Worm (Caenorhabditis elegans): ENCODE results near the gene fbxa-51.

The fbxa-51 gene

DNA sequence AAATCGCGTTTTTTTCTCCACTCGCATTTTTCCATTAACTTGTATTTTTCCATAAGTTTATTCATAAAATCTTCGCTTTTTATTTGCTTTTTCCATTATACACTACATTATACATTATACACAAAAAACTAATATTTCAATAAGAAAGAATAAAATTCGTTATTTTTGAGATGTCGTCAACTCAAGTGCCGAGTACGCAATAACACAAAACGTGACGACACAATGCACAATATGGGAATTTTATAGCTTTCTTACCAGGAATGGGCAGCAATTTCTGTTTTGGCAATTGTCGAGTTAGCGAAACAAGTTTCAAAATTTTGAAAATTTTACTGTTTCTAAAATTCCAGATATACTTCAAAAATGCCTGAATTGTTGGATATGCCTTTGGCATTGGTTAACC is 9.9 kb upstream of the fbxa-51 start, which contains the start of gene fbxa-10:
Gene fbxa-10 (plus strand): TSS at position 207 of the 400 bp plus-strand sequence.
- TF ChIP-seq nhr-28 (tag; optimal IDR thresholded peaks at IDR 0.05) (no peak), egl-5 (tag; optimal IDR thresholded peaks at IDR 0.05) (peak; percentile 2), skn-1 (tag; optimal IDR thresholded peaks at IDR 0.05) (no peak), ama-1 (optimal IDR thresholded peaks at IDR 0.05) (no peak), nhr-77 (tag; optimal IDR thresholded peaks at IDR 0.05) (no peak), R02D3.7 (tag; optimal IDR thresholded peaks at IDR 0.05) (no peak), hmg-11 (tag; optimal IDR thresholded peaks at IDR 0.05) (peak; percentile 59), pha-4 (tag; optimal IDR thresholded peaks at IDR 0.05) (peak; percentile 30), nhr-12 (tag; optimal IDR thresholded peaks at IDR 0.05) (no peak), mdl-1 (tag; optimal IDR thresholded peaks at IDR 0.05) (no peak)

DNA sequence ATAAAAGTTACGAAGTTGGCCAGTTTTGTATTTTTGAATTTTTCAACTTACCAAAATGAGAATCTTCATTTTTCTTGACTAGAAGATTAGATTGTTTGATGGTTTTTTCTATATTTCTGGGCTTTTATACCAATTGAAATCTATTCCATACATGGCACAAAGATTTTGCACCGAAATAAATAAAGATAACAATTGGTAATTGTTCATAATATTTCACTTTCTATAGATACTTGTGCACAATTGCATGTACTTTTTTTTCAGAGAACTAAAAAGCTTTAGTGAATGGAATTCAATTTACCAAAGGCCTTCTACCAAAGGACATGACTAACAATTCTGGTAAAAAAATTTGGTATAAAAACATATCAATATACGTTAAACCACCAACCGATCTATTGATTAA is 7.5 kb upstream of the fbxa-51 start, which contains the start of the genes T12B5.15 and T12B5.14:
Gene T12B5.15 (minus strand): TSS at position 101 of the 400 bp plus-strand sequence.
Gene T12B5.14 (plus strand): TSS at position 321 of the 400 bp plus-strand sequence.
- no peak for TF ChIP-seq ztf-4 (tag; optimal IDR thresholded peaks at IDR 0.05)
- TF ChIP-seq unc-62 (GFP tag; optimal IDR thresholded peaks at IDR 0.05), result no peak
- no peak for TF ChIP-seq lsy-12 (tag; optimal IDR thresholded peaks at IDR 0.05)
- TF ChIP-seq nhr-76 (tag; optimal IDR thresholded peaks at IDR 0.05), result no peak
- no peak for TF ChIP-seq nhr-28 (tag; optimal IDR thresholded peaks at IDR 0.05)
- no peak for TF ChIP-seq aly-2 (tag; optimal IDR thresholded peaks at IDR 0.05)
- TF ChIP-seq mdl-1 (tag; optimal IDR thresholded peaks at IDR 0.05), result no peak
- no peak for TF ChIP-seq mml-1 (tag; optimal IDR thresholded peaks at IDR 0.05)
- no peak for TF ChIP-seq egl-27 (tag; optimal IDR thresholded peaks at IDR 0.05)
- TF ChIP-seq elt-2 (tag; optimal IDR thresholded peaks at IDR 0.05), result no peak
- TF ChIP-seq ama-1 (optimal IDR thresholded peaks at IDR 0.05), result no peak
- TF ChIP-seq sea-2 (GFP tag; optimal IDR thresholded peaks at IDR 0.05), result no peak
- no peak for TF ChIP-seq skn-1 (tag; optimal IDR thresholded peaks at IDR 0.05)
- no peak for TF ChIP-seq nhr-12 (tag; optimal IDR thresholded peaks at IDR 0.05)
- no peak for TF ChIP-seq fos-1 (tag; optimal IDR thresholded peaks at IDR 0.05)
- no peak for TF ChIP-seq ceh-82 (tag; optimal IDR thresholded peaks at IDR 0.05)
- no peak for TF ChIP-seq daf-12 (tag; optimal IDR thresholded peaks at IDR 0.05)
- no peak for TF ChIP-seq ceh-9 (tag; optimal IDR thresholded peaks at IDR 0.05)
- no peak for TF ChIP-seq fkh-10 (GFP tag; optimal IDR thresholded peaks at IDR 0.05)

DNA sequence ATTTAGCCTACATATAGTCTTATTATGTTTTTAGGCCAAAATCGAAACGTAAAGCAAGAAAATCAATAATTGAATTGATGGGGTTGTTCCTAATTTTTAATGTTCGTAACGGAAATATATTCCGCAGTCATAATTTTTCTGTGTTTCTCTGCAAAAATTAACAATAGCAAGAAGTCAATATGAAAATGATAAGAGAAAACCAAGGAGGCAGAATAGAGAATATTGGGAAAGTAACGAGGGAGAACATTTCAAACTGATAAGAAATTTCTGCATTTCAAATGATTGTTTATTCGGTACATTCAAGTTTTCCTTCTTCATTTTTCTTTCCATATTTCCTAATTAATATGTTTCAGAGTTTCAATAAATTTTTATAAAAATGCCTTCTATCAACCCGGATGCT is 6.1 kb upstream of the fbxa-51 start, which contains the start of gene fbxa-54:
Gene fbxa-54 (plus strand): TSS at position 354 of the 400 bp plus-strand sequence.
- TF ChIP-seq pha-4 (tag; optimal IDR thresholded peaks at IDR 0.05) (peak; percentile 66), nhr-23 (tag; optimal IDR thresholded peaks at IDR 0.05) (no peak), elt-2 (tag; optimal IDR thresholded peaks at IDR 0.05) (peak; percentile 70)

DNA sequence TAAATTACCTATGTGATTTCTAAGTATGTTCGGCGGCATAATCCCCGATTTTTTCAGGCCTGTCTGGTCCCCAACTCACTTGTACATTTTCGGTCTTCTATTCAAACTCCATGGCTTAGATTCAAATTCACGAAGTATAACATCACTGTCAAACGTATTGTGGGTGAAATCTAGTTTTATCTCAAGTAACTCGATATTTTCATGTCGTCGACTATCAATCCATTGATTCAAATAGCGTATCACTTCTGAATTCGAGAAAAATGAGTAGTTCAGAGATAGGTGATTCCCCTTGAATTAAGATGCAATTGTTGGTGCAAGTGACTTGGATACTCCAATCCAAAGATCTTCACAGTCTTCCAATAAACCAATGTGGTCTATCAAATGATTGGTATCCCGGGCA is 2.6 kb downstream of the fbxa-51 start:
- TF ChIP-seq zag-1 (tag; optimal IDR thresholded peaks at IDR 0.05), result no peak
- no peak for TF ChIP-seq R02D3.7 (tag; optimal IDR thresholded peaks at IDR 0.05)
- TF ChIP-seq elt-1 (tag; optimal IDR thresholded peaks at IDR 0.05), result no peak
- no peak for TF ChIP-seq ztf-4 (tag; optimal IDR thresholded peaks at IDR 0.05)
- TF ChIP-seq nhr-237 (tag; optimal IDR thresholded peaks at IDR 0.05), result no peak
- no peak for TF ChIP-seq ceh-28 (tag; optimal IDR thresholded peaks at IDR 0.05)
- no peak for TF ChIP-seq mml-1 (tag; optimal IDR thresholded peaks at IDR 0.05)
- TF ChIP-seq fkh-10 (GFP tag; optimal IDR thresholded peaks at IDR 0.05), result no peak
- no peak for TF ChIP-seq unc-39 (tag; optimal IDR thresholded peaks at IDR 0.05)

DNA sequence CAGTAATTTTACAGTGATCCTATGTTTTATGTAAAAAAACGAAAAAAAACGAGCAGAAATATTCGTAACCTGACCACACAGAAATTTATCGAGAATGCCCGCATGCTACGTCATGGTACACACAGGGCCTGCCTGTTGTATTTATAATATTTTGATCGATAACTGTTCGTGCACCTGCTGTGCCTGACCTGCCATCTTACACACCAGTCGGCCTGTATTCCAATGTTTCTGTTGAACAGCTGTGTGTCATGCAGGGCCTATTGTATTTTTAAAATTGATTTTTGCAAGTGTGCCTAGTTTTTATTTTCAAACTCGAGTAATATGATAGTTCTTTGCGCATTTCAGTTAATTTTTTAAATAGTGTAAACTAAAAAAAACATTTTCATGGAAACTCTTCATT is 4.2 kb downstream of the fbxa-51 start:
- TF ChIP-seq ZK546.5 (tag; optimal IDR thresholded peaks at IDR 0.05) (no peak), ama-1 (optimal IDR thresholded peaks at IDR 0.05) (no peak), snpc-4 (tag; optimal IDR thresholded peaks at IDR 0.05) (no peak), zag-1 (tag; optimal IDR thresholded peaks at IDR 0.05) (no peak), aly-2 (tag; optimal IDR thresholded peaks at IDR 0.05) (no peak), mml-1 (tag; optimal IDR thresholded peaks at IDR 0.05) (no peak)

DNA sequence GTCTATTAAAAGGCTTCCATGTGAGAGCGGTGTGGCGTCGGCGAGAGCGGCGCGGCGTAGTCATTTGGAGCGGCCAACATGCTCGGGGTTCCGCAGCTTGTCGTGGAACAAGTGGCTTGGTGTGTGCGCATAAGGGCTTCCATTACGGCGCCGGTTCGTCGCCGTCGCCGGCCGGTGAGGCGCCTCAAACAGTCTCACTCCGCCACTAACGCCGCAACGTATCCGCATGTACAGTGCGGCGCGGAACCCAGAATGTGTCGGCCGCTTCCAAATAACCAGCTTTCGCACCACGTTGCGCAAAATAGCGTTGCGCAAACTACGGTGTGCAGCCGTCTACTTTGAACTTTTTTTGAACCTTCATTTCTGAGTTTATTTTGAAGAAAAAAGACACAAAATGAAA is 8.9 kb downstream of the fbxa-51 start:
- TF ChIP-seq nhr-43 (tag; optimal IDR thresholded peaks at IDR 0.05; ENCODE audit: poor library complexity, severe bottlenecking), result no peak
- no peak for TF ChIP-seq pha-4 (tag; optimal IDR thresholded peaks at IDR 0.05)
- no peak for TF ChIP-seq fos-1 (tag; optimal IDR thresholded peaks at IDR 0.05)

All from whole organism, L3 larva.